Worm (Caenorhabditis elegans): ENCODE results near the gene C28A5.2.
A peak's percentile ranks its signal among the peaks of the same experiment; 100 is the strongest.

ce11 chrIII:4468390-4468789, 29.0 kb upstream of the C28A5.2 start:
- TF ChIP-seq elt-3 (tag; optimal IDR thresholded peaks at IDR 0.05): no peak
- no peak for TF ChIP-seq nhr-23 (tag; optimal IDR thresholded peaks at IDR 0.05)
- TF ChIP-seq elt-1 (tag; optimal IDR thresholded peaks at IDR 0.05): no peak
- TF ChIP-seq unc-39 (tag; optimal IDR thresholded peaks at IDR 0.05): no peak
- TF ChIP-seq ama-1 (optimal IDR thresholded peaks at IDR 0.05): no peak
- TF ChIP-seq ztf-11 (tag; optimal IDR thresholded peaks at IDR 0.05): no peak
- no peak for TF ChIP-seq ceh-9 (tag; optimal IDR thresholded peaks at IDR 0.05)
- no peak for TF ChIP-seq ceh-28 (tag; optimal IDR thresholded peaks at IDR 0.05)
- no peak for TF ChIP-seq lin-39 (tag; optimal IDR thresholded peaks at IDR 0.05)
- TF ChIP-seq tbx-2 (tag; optimal IDR thresholded peaks at IDR 0.05): no peak
- TF ChIP-seq ztf-4 (tag; optimal IDR thresholded peaks at IDR 0.05): no peak
- no peak for TF ChIP-seq R02D3.7 (tag; optimal IDR thresholded peaks at IDR 0.05)
- peak; percentile 64 for TF ChIP-seq elt-2 (tag; optimal IDR thresholded peaks at IDR 0.05)
- no peak for TF ChIP-seq ceh-16 (tag; optimal IDR thresholded peaks at IDR 0.05)
